Fruit fly (Drosophila melanogaster) whole organism, embryonic: ENCODE results near the gene CG42726.

Source experiments
- BEAF-32 ChIP-seq: fragments of 200-800 bp; sonication (Bioruptor generic); optimal IDR thresholded peaks from 3 replicates; lab custom pipeline; 2017; ENCODE audit warnings: missing biosample characterization, missing genetic modification characterization, mild to moderate bottlenecking, moderate library complexity, missing genetic modification reagents
- CG10209 ChIP-seq: fragments of 200-800 bp; sonication (Bioruptor generic); optimal IDR thresholded peaks from 3 replicates; lab custom pipeline; 2017; ENCODE audit warnings: missing biosample characterization, mild to moderate bottlenecking, missing genetic modification characterization, missing genetic modification reagents
- CG10267 ChIP-seq: fragments of 200-800 bp; sonication (Bioruptor generic); optimal IDR thresholded peaks from 2 replicates; lab custom pipeline; 2018; ENCODE audit warnings: missing biosample characterization, mild to moderate bottlenecking, missing genetic modification characterization, moderate library complexity
- CG1233 ChIP-seq: fragments of 200-800 bp; sonication (Bioruptor generic); optimal IDR thresholded peaks from 4 replicates; lab custom pipeline; 2018; ENCODE audit warnings: missing biosample characterization, mild to moderate bottlenecking, missing genetic modification characterization
- CG12391 ChIP-seq: fragments of 200-800 bp; sonication (Bioruptor generic); optimal IDR thresholded peaks from 3 replicates; lab custom pipeline; 2018; ENCODE audit warnings: missing biosample characterization, mild to moderate bottlenecking, missing genetic modification characterization, moderate library complexity
- CG13287 ChIP-seq: fragments of 200-800 bp; sonication (Bioruptor generic); IDR thresholded peaks from 2 replicates; pipeline ENCODE4 v1.3.6; 2022; ENCODE audit warnings: missing biosample characterization, missing genetic modification characterization; ENCODE audit not compliant: partially characterized antibody
- CG13424 ChIP-seq: fragments of 200-800 bp; sonication (Bioruptor generic); optimal IDR thresholded peaks from 2 replicates; lab custom pipeline; 2019; ENCODE audit warnings: missing biosample characterization, mild to moderate bottlenecking, missing genetic modification characterization, moderate library complexity
- CG14860 ChIP-seq: fragments of 200-800 bp; sonication (Bioruptor generic); IDR thresholded peaks from 3 replicates; pipeline ENCODE4 v1.3.6; 2022; ENCODE audit warnings: missing biosample characterization, missing genetic modification characterization; ENCODE audit not compliant: partially characterized antibody
- CG15514 ChIP-seq: fragments of 200-800 bp; sonication (Bioruptor generic); optimal IDR thresholded peaks from 3 replicates; lab custom pipeline; 2017; ENCODE audit warnings: missing biosample characterization, missing genetic modification characterization, mild to moderate bottlenecking, moderate library complexity, missing genetic modification reagents
- CG15696 ChIP-seq: fragments of 200-800 bp; sonication (Bioruptor generic); optimal IDR thresholded peaks from 2 replicates; lab custom pipeline; 2019; ENCODE audit warnings: missing biosample characterization, mild to moderate bottlenecking, missing genetic modification characterization, moderate library complexity
- CG1603 ChIP-seq: fragments of 200-800 bp; sonication (Bioruptor generic); optimal IDR thresholded peaks from 2 replicates; lab custom pipeline; 2019; ENCODE audit warnings: missing biosample characterization, mild to moderate bottlenecking, missing genetic modification characterization, moderate library complexity
- CG17328 ChIP-seq: fragments of 200-800 bp; sonication (Bioruptor generic); IDR thresholded peaks from 2 replicates; pipeline ENCODE4 v1.3.6; 2022; ENCODE audit warnings: missing biosample characterization, missing genetic modification characterization
- CG17359 ChIP-seq: fragments of 200-800 bp; sonication (Bioruptor generic); optimal IDR thresholded peaks from 3 replicates; lab custom pipeline; 2018; ENCODE audit warnings: missing biosample characterization, mild to moderate bottlenecking, missing genetic modification characterization, moderate library complexity
- CG2120 ChIP-seq: fragments of 200-800 bp; sonication (Bioruptor generic); optimal IDR thresholded peaks from 3 replicates; lab custom pipeline; 2016; ENCODE audit warnings: missing biosample characterization, missing genetic modification characterization
- CG30403 ChIP-seq: fragments of 200-800 bp; sonication (Bioruptor generic); optimal IDR thresholded peaks from 3 replicates; lab custom pipeline; 2016; ENCODE audit warnings: missing biosample characterization, missing genetic modification characterization
- CG32767 ChIP-seq: fragments of 200-800 bp; sonication (Bioruptor generic); IDR thresholded peaks from 2 replicates; pipeline ENCODE4 v1.3.6; 2022; ENCODE audit warnings: missing biosample characterization, missing genetic modification characterization
- CG8388 ChIP-seq: fragments of 200-800 bp; sonication (Bioruptor generic); optimal IDR thresholded peaks from 2 replicates; lab custom pipeline; 2019; ENCODE audit warnings: missing biosample characterization, mild to moderate bottlenecking, missing genetic modification characterization, moderate library complexity
- Dbx ChIP-seq: fragments of 200-800 bp; sonication (Bioruptor generic); IDR thresholded peaks from 3 replicates; pipeline ENCODE4 v1.3.6; 2022; ENCODE audit warnings: missing biosample characterization, missing genetic modification characterization
- E2f1 ChIP-seq: fragments of 200-800 bp; sonication (Bioruptor generic); IDR thresholded peaks from 2 replicates; pipeline ENCODE4 v1.3.6; 2022; ENCODE audit warnings: missing biosample characterization, missing genetic modification characterization
- Ets97D ChIP-seq: fragments of 200-800 bp; sonication (Bioruptor generic); optimal IDR thresholded peaks from 3 replicates; lab custom pipeline; 2016; ENCODE audit warnings: missing biosample characterization, missing genetic modification characterization
- H2.0 ChIP-seq: fragments of 200-800 bp; sonication (Bioruptor generic); IDR thresholded peaks from 2 replicates; pipeline ENCODE4 v1.3.6; 2022; ENCODE audit warnings: missing biosample characterization, missing genetic modification characterization
- HLH3B ChIP-seq: fragments of 200-800 bp; sonication (Bioruptor generic); IDR thresholded peaks from 2 replicates; pipeline ENCODE4 v1.3.6; 2022; ENCODE audit warnings: missing biosample characterization, missing genetic modification characterization
- HLH4C ChIP-seq: fragments of 200-800 bp; sonication (Bioruptor generic); IDR thresholded peaks from 3 replicates; pipeline ENCODE4 v1.3.6; 2022; ENCODE audit warnings: missing biosample characterization, missing genetic modification characterization; ENCODE audit not compliant: partially characterized antibody
- HmgZ ChIP-seq: fragments of 200-800 bp; sonication (Bioruptor generic); optimal IDR thresholded peaks from 2 replicates; lab custom pipeline; 2018; ENCODE audit warnings: missing biosample characterization, mild to moderate bottlenecking, missing genetic modification characterization
- Med ChIP-seq: fragments of 200-800 bp; sonication (Bioruptor generic); peaks from one replicate; lab custom pipeline; 2016; ENCODE audit warnings: missing biosample characterization, missing genetic modification characterization, mild to moderate bottlenecking, inconsistent platforms, moderate library complexity
- Scr ChIP-seq: fragments of 200-800 bp; sonication (Bioruptor generic); IDR thresholded peaks from 2 replicates; pipeline ENCODE4 v1.3.6; 2022; ENCODE audit warnings: missing biosample characterization, missing genetic modification characterization; ENCODE audit not compliant: partially characterized antibody
- Sry-δ ChIP-seq: fragments of 200-800 bp; sonication (Bioruptor generic); optimal IDR thresholded peaks from 2 replicates; lab custom pipeline; 2016; ENCODE audit warnings: missing biosample characterization, missing genetic modification characterization
- al ChIP-seq: fragments of 200-800 bp; sonication (Bioruptor generic); IDR thresholded peaks from 2 replicates; pipeline ENCODE4 v1.3.6; 2022; ENCODE audit warnings: missing biosample characterization, missing genetic modification characterization
- ato ChIP-seq: fragments of 200-800 bp; sonication (Bioruptor generic); IDR thresholded peaks from 2 replicates; pipeline ENCODE4 v1.3.6; 2022; ENCODE audit warnings: missing biosample characterization, missing genetic modification characterization; ENCODE audit not compliant: partially characterized antibody
- bsh ChIP-seq, 2 experiments: fragments of 200-800 bp; sonication (Bioruptor generic); optimal IDR thresholded peaks; 2 replicates each; lab custom pipeline; 2017 to 2018; ENCODE audit warnings: mild to moderate bottlenecking in 2 of 2, missing biosample characterization in 2 of 2, missing genetic modification characterization in 2 of 2, moderate library complexity in 1 of 2
- chinmo ChIP-seq: fragments of 200-800 bp; sonication (Bioruptor generic); IDR thresholded peaks from 4 replicates; pipeline ENCODE4 v1.3.6; 2022; ENCODE audit warnings: missing biosample characterization, missing genetic modification characterization; ENCODE audit not compliant: partially characterized antibody
- crp ChIP-seq, 2 experiments: fragments of 200-800 bp; sonication (Bioruptor generic); optimal IDR thresholded peaks; 2 replicates in 1 of 2; 3 replicates in 1 of 2; lab custom pipeline; 2017; ENCODE audit warnings: missing biosample characterization in 2 of 2, missing genetic modification characterization in 2 of 2, mild to moderate bottlenecking in 1 of 2, moderate library complexity in 1 of 2
- disco-r ChIP-seq: fragments of 200-800 bp; sonication (Bioruptor generic); optimal IDR thresholded peaks from 2 replicates; lab custom pipeline; 2016; ENCODE audit warnings: missing biosample characterization, missing genetic modification characterization
- dmrt11E ChIP-seq: fragments of 200-800 bp; sonication (Bioruptor generic); optimal IDR thresholded peaks from 3 replicates; lab custom pipeline; 2018; ENCODE audit warnings: missing biosample characterization, mild to moderate bottlenecking, missing genetic modification characterization, moderate library complexity
- dpn ChIP-seq, 2 experiments: fragments of 200-800 bp; sonication (Bioruptor generic); optimal IDR thresholded peaks; 3 replicates each; lab custom pipeline; 2016; ENCODE audit warnings: missing biosample characterization in 2 of 2, missing genetic modification characterization in 2 of 2
- dysf ChIP-seq: fragments of 200-800 bp; sonication (Bioruptor generic); IDR thresholded peaks from 3 replicates; pipeline ENCODE4 v1.3.6; 2022; ENCODE audit warnings: missing biosample characterization, missing genetic modification characterization
- ems ChIP-seq: fragments of 200-800 bp; sonication (Bioruptor generic); optimal IDR thresholded peaks from 3 replicates; lab custom pipeline; 2016; ENCODE audit warnings: missing biosample characterization, missing genetic modification characterization
- insv ChIP-seq, 2 experiments: fragments of 200-800 bp; sonication (Bioruptor generic); optimal IDR thresholded peaks; 3 replicates each; lab custom pipeline; 2016 to 2018; ENCODE audit warnings: missing biosample characterization in 2 of 2, missing genetic modification characterization in 2 of 2
- ken ChIP-seq: fragments of 200-800 bp; sonication (Bioruptor generic); IDR thresholded peaks from 3 replicates; pipeline ENCODE4 v1.3.6; 2022; ENCODE audit warnings: missing biosample characterization, missing genetic modification characterization
- lmd ChIP-seq: fragments of 200-800 bp; sonication (Bioruptor generic); IDR thresholded peaks from 2 replicates; pipeline ENCODE4 v1.3.6; 2022; ENCODE audit warnings: missing biosample characterization, missing genetic modification characterization
- prd ChIP-seq, 3 experiments: fragments of >200 bp in 2 of 3; fragments of 200-800 bp in 1 of 3; sonication (Bioruptor generic) in 1 of 3; optimal IDR thresholded peaks in 2 of 3; IDR thresholded peaks in 1 of 3; 2 replicates in 2 of 3; 3 replicates in 1 of 3; pipeline versions ENCODE4 v1.3.6 to Lab custom; 2017 to 2022; ENCODE audit warnings: missing biosample characterization in 1 of 3, missing genetic modification characterization in 1 of 3
- so ChIP-seq: fragments of 200-800 bp; sonication (Bioruptor generic); IDR thresholded peaks from 3 replicates; pipeline ENCODE4 v1.3.6; 2022; ENCODE audit warnings: missing biosample characterization, missing genetic modification characterization
- trh ChIP-seq: fragments of 200-800 bp; sonication (Bioruptor generic); optimal IDR thresholded peaks from 2 replicates; lab custom pipeline; 2016; ENCODE audit warnings: missing biosample characterization, missing genetic modification characterization
- vvl ChIP-seq: fragments of 200-800 bp; sonication (Bioruptor generic); IDR thresholded peaks from 2 replicates; pipeline ENCODE4 v1.3.6; 2022; ENCODE audit warnings: missing biosample characterization, missing genetic modification characterization
- wor ChIP-seq: fragments of 200-800 bp; sonication (Bioruptor generic); IDR thresholded peaks from 2 replicates; pipeline ENCODE4 v1.3.6; 2022; ENCODE audit warnings: missing biosample characterization, missing genetic modification characterization
- zen2 ChIP-seq: fragments of 200-800 bp; sonication (Bioruptor generic); IDR thresholded peaks from 3 replicates; pipeline ENCODE4 v1.3.6; 2022; ENCODE audit warnings: missing biosample characterization, missing genetic modification characterization; ENCODE audit not compliant: partially characterized antibody
- zf30C ChIP-seq: fragments of 200-800 bp; sonication (Bioruptor generic); optimal IDR thresholded peaks from 3 replicates; lab custom pipeline; 2018; ENCODE audit warnings: missing biosample characterization, mild to moderate bottlenecking, missing genetic modification characterization

CG42726 gene

DNA sequence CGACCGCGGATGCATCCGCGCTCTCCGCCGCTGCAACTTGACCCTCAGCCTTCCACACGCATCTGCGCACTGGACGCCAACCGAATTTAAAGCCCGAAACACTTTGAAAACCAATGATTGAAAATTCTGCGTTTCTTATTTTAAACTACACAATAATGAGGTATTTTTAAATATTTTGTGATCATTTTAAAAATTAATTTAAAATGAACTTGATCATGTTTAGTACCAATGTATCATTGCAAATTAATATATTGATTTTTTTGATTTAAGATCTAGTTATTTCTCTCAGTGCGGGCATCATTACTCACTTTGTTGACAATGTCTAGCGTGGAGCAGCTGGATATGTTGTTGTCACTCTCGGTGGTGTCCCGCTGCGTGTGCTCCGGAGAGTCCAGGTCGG is 19.0 kb downstream of the CG42726 start (continued):
- TF ChIP-seq wor (GFP tag; lab: Robert Waterston, UW), result no peak
- TF ChIP-seq CG12391 (tag; lab: Kevin White, UChicago), result peak; percentile 62
- TF ChIP-seq CG30403 (GFP tag; lab: Kevin White, UChicago), result peak; percentile 63
- peak in 1 of 2 experiments; percentile 62 for TF ChIP-seq bsh (GFP tag; optimal IDR thresholded peaks at IDR 0.05; lab: Kevin White, UChicago)
- TF ChIP-seq CG17328 (GFP tag; lab: Robert Waterston, UW), result peak; percentile 59
- peak; percentile 64 for TF ChIP-seq CG8388 (GFP tag; lab: Kevin White, UChicago)
- peak; percentile 40; the same call in 1 of the 3 replicates for TF ChIP-seq dysf (GFP tag; lab: Robert Waterston, UW)
- TF ChIP-seq CG10267 (tag; lab: Kevin White, UChicago), result no peak
- peak; percentile 11 for TF ChIP-seq ems (GFP tag; lab: Kevin White, UChicago)
- peak; percentile 17 for TF ChIP-seq CG1603
- TF ChIP-seq CG13424, result peak; percentile 40
- peak; percentile 23; the same call in 1 of the 2 replicates for TF ChIP-seq H2.0
- TF ChIP-seq trh (GFP tag; lab: Kevin White, UChicago), result no peak
- peak; percentile 77 for TF ChIP-seq vvl (GFP tag; lab: Robert Waterston, UW)
- TF ChIP-seq so (GFP tag; lab: Robert Waterston, UW), result 0 out of 3 replicates have a peak, but pooled peaks have one; percentile 51
- peak; percentile 56 for TF ChIP-seq zf30C (GFP tag; lab: Kevin White, UChicago)
- TF ChIP-seq CG1233 (GFP tag; lab: Kevin White, UChicago), result no peak
- TF ChIP-seq CG14860 (GFP tag; lab: Robert Waterston, UW), result no peak
- peak; percentile 64; the same call in 1 of the 2 replicates for TF ChIP-seq HLH3B (GFP tag; lab: Robert Waterston, UW)
- TF ChIP-seq E2f1 (GFP tag; lab: Robert Waterston, UW), result 0 out of 2 replicates have a peak, but pooled peaks have one; percentile 21
- TF ChIP-seq disco-r (GFP tag; lab: Kevin White, UChicago), result no peak
- TF ChIP-seq ato (GFP tag; lab: Robert Waterston, UW), result no peak
- peak; percentile 33; the same call in 1 of the 2 replicates for TF ChIP-seq al
- TF ChIP-seq Dbx (GFP tag; lab: Robert Waterston, UW), result 0 out of 3 replicates have a peak, but pooled peaks have one; percentile 29
- peak; percentile 45 for TF ChIP-seq CG17359 (tag; lab: Kevin White, UChicago)
- TF ChIP-seq HmgZ (tag; lab: Kevin White, UChicago), result peak; percentile 29
- TF ChIP-seq CG10209, result peak; percentile 37
- peak; percentile 48 for TF ChIP-seq lmd (GFP tag; lab: Robert Waterston, UW)

dm6 chr3R:15367477-15367876 is 19.6 kb downstream of the CG42726 start, which contains the start of gene CG34404:
Gene CG34404 (minus strand): TSS chr3R:15367665.
- TF ChIP-seq dmrt11E (no peak), CG15514 (peak; percentile 50), CG2120 (peak; percentile 15), CG32767 (GFP tag; lab: Robert Waterston, UW) (peak; percentile 75), dpn (GFP tag; optimal IDR thresholded peaks at IDR 0.05; lab: Kevin White, UChicago) (peak in 1 of 2 experiments; percentile 8), HLH4C (GFP tag; lab: Robert Waterston, UW) (peak; percentile 42; the same call in 1 of the 3 replicates), Scr (GFP tag; lab: Robert Waterston, UW) (peak; percentile 54; the same call in 1 of the 2 replicates), crp (GFP tag; optimal IDR thresholded peaks at IDR 0.05; lab: Kevin White, UChicago) (peak in 1 of 2 experiments; percentile 36), Med (peak; percentile 66), Ets97D (GFP tag; lab: Kevin White, UChicago) (peak; percentile 4), CG13287 (GFP tag; lab: Robert Waterston, UW) (peak; percentile 62), BEAF-32 (GFP tag; lab: Kevin White, UChicago) (peak; percentile 38), insv (GFP tag; optimal IDR thresholded peaks at IDR 0.05; lab: Kevin White, UChicago) (peak; percentile 61 to 96), Sry-δ (GFP tag; lab: Kevin White, UChicago) (peak; percentile 31), CG1603 (peak; percentile 59), ken (GFP tag; lab: Robert Waterston, UW) (0 out of 3 replicates have a peak, but pooled peaks have one; percentile 25), zen2 (GFP tag; lab: Robert Waterston, UW) (peak; percentile 32; the same call in 2 of the 3 replicates), CG15696 (tag; lab: Kevin White, UChicago) (no peak), chinmo (0 out of 4 replicates have a peak, but pooled peaks have one; percentile 57), prd (optimal IDR thresholded peaks at IDR 0.05; lab: Kevin White, UChicago) (no peak), prd (GFP tag; IDR thresholded peaks at IDR 0.05; lab: Robert Waterston, UW) (no peak)
